Worm (Caenorhabditis elegans) whole organism, L1 larva: ENCODE results near the gene B0432.8.

Experiments used
- C04F5.9 ChIP-seq: sonication (generic microtip); optimal IDR thresholded peaks from 2 replicates; lab custom pipeline; 2016; ENCODE audit warnings: missing genetic modification characterization, missing compliant biosample characterization
- C34B4.2 ChIP-seq: sonication (generic microtip); optimal IDR thresholded peaks from 2 replicates; lab custom pipeline; 2017; ENCODE audit warnings: mild to moderate bottlenecking, missing genetic modification characterization, missing compliant biosample characterization
- F16B12.6 ChIP-seq: fragments of 150-350 bp; optimal IDR thresholded peaks from 2 replicates; lab custom pipeline; 2014; ENCODE audit warnings: missing biosample characterization, missing genetic modification characterization
- alr-1 ChIP-seq: fragments of 200-800 bp; sonication (Bioruptor generic); optimal IDR thresholded peaks from 2 replicates; lab custom pipeline; 2018; ENCODE audit warnings: borderline replicate concordance, mild to moderate bottlenecking, missing genetic modification characterization, missing compliant biosample characterization
- aly-2 ChIP-seq: fragments of 150-350 bp; optimal IDR thresholded peaks from 2 replicates; lab custom pipeline; 2014; ENCODE audit warnings: missing biosample characterization, missing genetic modification characterization
- ama-1 ChIP-seq: fragments of 150-350 bp; optimal IDR thresholded peaks from 2 replicates; lab custom pipeline; 2014
- blmp-1 ChIP-seq: fragments of 150-350 bp; optimal IDR thresholded peaks from 2 replicates; lab custom pipeline; 2014; ENCODE audit warnings: missing biosample characterization, missing genetic modification characterization
- ceh-8 ChIP-seq: fragments of 200-800 bp; sonication (Bioruptor generic); optimal IDR thresholded peaks from 2 replicates; lab custom pipeline; 2018; ENCODE audit warnings: mild to moderate bottlenecking, missing genetic modification characterization, moderate library complexity, missing compliant biosample characterization
- ceh-88 ChIP-seq: fragments of 200-800 bp; sonication (Bioruptor generic); IDR thresholded peaks from 2 replicates; pipeline ENCODE4 v1.3.6; 2022; ENCODE audit warnings: missing genetic modification characterization, missing compliant biosample characterization
- dpl-1 ChIP-seq, 3 experiments: fragments of 150-350 bp in 2 of 3; sonication (generic microtip) in 1 of 3; optimal IDR thresholded peaks; 2 replicates each; lab custom pipeline; 2014 to 2017; ENCODE audit warnings: missing biosample characterization in 3 of 3, missing genetic modification characterization in 3 of 3, missing genetic modification reagents in 3 of 3
- dsc-1 ChIP-seq: sonication (generic microtip); optimal IDR thresholded peaks from 2 replicates; lab custom pipeline; 2016; ENCODE audit warnings: mild to moderate bottlenecking, missing genetic modification characterization, missing compliant biosample characterization
- egl-27 ChIP-seq, 2 experiments: fragments of 150-350 bp in 1 of 2; sonication (generic microtip); optimal IDR thresholded peaks; 3 replicates each; lab custom pipeline; 2017 to 2018; ENCODE audit warnings: missing biosample characterization in 2 of 2, missing genetic modification characterization in 2 of 2, missing genetic modification reagents in 2 of 2
- ets-5 ChIP-seq: fragments of 200-800 bp; sonication (Bioruptor generic); IDR thresholded peaks from 2 replicates; pipeline ENCODE4 v1.3.6; 2022; ENCODE audit warnings: missing genetic modification characterization, missing compliant biosample characterization
- fkh-10 ChIP-seq: sonication (generic microtip); optimal IDR thresholded peaks from 2 replicates; lab custom pipeline; 2017; ENCODE audit warnings: missing biosample characterization, missing genetic modification reagents, missing genetic modification characterization
- fkh-4 ChIP-seq: sonication (generic microtip); optimal IDR thresholded peaks from 2 replicates; lab custom pipeline; 2016; ENCODE audit warnings: missing compliant biosample characterization, missing genetic modification characterization, borderline replicate concordance
- fkh-8 ChIP-seq: sonication (generic microtip); optimal IDR thresholded peaks from 2 replicates; lab custom pipeline; 2016; ENCODE audit warnings: mild to moderate bottlenecking, missing genetic modification characterization, missing compliant biosample characterization
- fos-1 ChIP-seq: fragments of 150-350 bp; optimal IDR thresholded peaks from 2 replicates; lab custom pipeline; 2014; ENCODE audit warnings: missing biosample characterization, missing genetic modification characterization
- grh-1 ChIP-seq: fragments of 200-800 bp; sonication (Bioruptor generic); IDR thresholded peaks from 2 replicates; pipeline ENCODE4 v1.3.6; 2022; ENCODE audit warnings: missing genetic modification reagents, missing genetic modification characterization, missing compliant biosample characterization
- irx-1 ChIP-seq: sonication (generic microtip); optimal IDR thresholded peaks from 2 replicates; lab custom pipeline; 2016; ENCODE audit warnings: missing genetic modification characterization, missing compliant biosample characterization
- jun-1 ChIP-seq: fragments of 150-350 bp; optimal IDR thresholded peaks from 2 replicates; lab custom pipeline; 2014; ENCODE audit warnings: missing biosample characterization, missing genetic modification reagents, missing genetic modification characterization
- lin-15B ChIP-seq: fragments of 150-350 bp; sonication (generic microtip); optimal IDR thresholded peaks from 3 replicates; lab custom pipeline; 2014; ENCODE audit warnings: missing biosample characterization, missing genetic modification characterization
- lir-3 ChIP-seq: sonication (generic microtip); optimal IDR thresholded peaks from 2 replicates; lab custom pipeline; 2016; ENCODE audit warnings: mild to moderate bottlenecking, missing genetic modification characterization, moderate library complexity, missing compliant biosample characterization; ENCODE audit not compliant: poor library complexity
- mab-9 ChIP-seq: fragments of 200-800 bp; sonication (Bioruptor generic); IDR thresholded peaks from 2 replicates; pipeline ENCODE4 v1.3.6; 2022; ENCODE audit warnings: missing genetic modification reagents, missing genetic modification characterization, missing compliant biosample characterization
- mep-1 ChIP-seq: fragments of 150-350 bp; optimal IDR thresholded peaks from 2 replicates; lab custom pipeline; 2014; ENCODE audit warnings: missing biosample characterization, missing genetic modification characterization
- nhr-20 ChIP-seq: sonication (generic microtip); optimal IDR thresholded peaks from 2 replicates; lab custom pipeline; 2016; ENCODE audit warnings: mild to moderate bottlenecking, missing genetic modification characterization, missing compliant biosample characterization
- nhr-237 ChIP-seq: fragments of 150-350 bp; optimal IDR thresholded peaks from 2 replicates; lab custom pipeline; 2014; ENCODE audit warnings: missing biosample characterization, missing genetic modification characterization
- nhr-28 ChIP-seq: fragments of 150-350 bp; optimal IDR thresholded peaks from 2 replicates; lab custom pipeline; 2014; ENCODE audit warnings: missing biosample characterization, missing genetic modification characterization
- nhr-47 ChIP-seq: sonication (generic microtip); optimal IDR thresholded peaks from 2 replicates; lab custom pipeline; 2016; ENCODE audit warnings: mild to moderate bottlenecking, missing genetic modification characterization, moderate library complexity, missing compliant biosample characterization
- nhr-84 ChIP-seq: sonication (generic microtip); optimal IDR thresholded peaks from 2 replicates; lab custom pipeline; 2017; ENCODE audit warnings: missing biosample characterization, missing genetic modification characterization
- nhr-85 ChIP-seq: sonication (generic microtip); peaks from one replicate; lab custom pipeline; 2016; ENCODE audit warnings: missing genetic modification characterization, inconsistent platforms, missing compliant biosample characterization
- pag-3 ChIP-seq: sonication (generic microtip); optimal IDR thresholded peaks from 2 replicates; lab custom pipeline; 2017; ENCODE audit warnings: missing genetic modification characterization, mild to moderate bottlenecking, missing compliant biosample characterization, antibody characterized with exemption, borderline replicate concordance; ENCODE audit not compliant: insufficient read depth
- pqm-1 ChIP-seq: sonication (generic microtip); optimal IDR thresholded peaks from 3 replicates; lab custom pipeline; 2017; ENCODE audit warnings: missing biosample characterization, missing genetic modification characterization
- rnt-1 ChIP-seq: sonication (generic microtip); optimal IDR thresholded peaks from 2 replicates; lab custom pipeline; 2016; ENCODE audit warnings: mild to moderate bottlenecking, missing genetic modification characterization, moderate library complexity, missing compliant biosample characterization
- sox-4 ChIP-seq: sonication (generic microtip); optimal IDR thresholded peaks from 2 replicates; lab custom pipeline; 2016; ENCODE audit warnings: missing genetic modification characterization, missing compliant biosample characterization
- swsn-7 ChIP-seq: sonication (generic microtip); optimal IDR thresholded peaks from 2 replicates; lab custom pipeline; 2016; ENCODE audit warnings: missing genetic modification characterization, missing compliant biosample characterization
- tbx-2 ChIP-seq: sonication (generic microtip); optimal IDR thresholded peaks from 2 replicates; lab custom pipeline; 2016; ENCODE audit warnings: missing genetic modification characterization, missing compliant biosample characterization
- unc-30 ChIP-seq: sonication (generic microtip); optimal IDR thresholded peaks from 2 replicates; lab custom pipeline; 2017; ENCODE audit warnings: missing biosample characterization, missing genetic modification characterization
- unc-98 ChIP-seq: fragments of 200-800 bp; sonication (Bioruptor generic); IDR thresholded peaks from 2 replicates; pipeline ENCODE4 v1.3.6; 2022; ENCODE audit warnings: missing genetic modification characterization, missing compliant biosample characterization
- vab-15 ChIP-seq: sonication (generic microtip); optimal IDR thresholded peaks from 2 replicates; lab custom pipeline; 2017; ENCODE audit warnings: missing genotype, mild to moderate bottlenecking, missing genetic modification characterization, missing compliant biosample characterization
- zag-1 ChIP-seq: fragments of 150-350 bp; optimal IDR thresholded peaks from 2 replicates; lab custom pipeline; 2014; ENCODE audit warnings: missing biosample characterization, missing genetic modification characterization
- zip-4 ChIP-seq: fragments of 200-800 bp; sonication (Bioruptor generic); optimal IDR thresholded peaks from 2 replicates; lab custom pipeline; 2018; ENCODE audit warnings: mild to moderate bottlenecking, missing genetic modification characterization, moderate library complexity, missing compliant biosample characterization
- ztf-11 ChIP-seq, 2 experiments: sonication (generic microtip); optimal IDR thresholded peaks; 2 replicates each; lab custom pipeline; 2016 to 2017; ENCODE audit warnings: missing genetic modification characterization in 2 of 2, missing biosample characterization in 1 of 2, missing compliant biosample characterization in 1 of 2
- ztf-4 ChIP-seq: fragments of 150-350 bp; optimal IDR thresholded peaks from 2 replicates; lab custom pipeline; 2014; ENCODE audit warnings: missing biosample characterization, missing genetic modification characterization

B0432.8 gene

ce11 chrII:264053-264452 is 14.5 kb downstream of the B0432.8 start, which contains the start of gene B0432.14:
Gene B0432.14 (plus strand): TSS chrII:264353.
- no peak for TF ChIP-seq nhr-28 (tag; lab: Kevin White, UChicago)
- TF ChIP-seq nhr-47 (tag; lab: Kevin White, UChicago), result no peak
- no peak for TF ChIP-seq ceh-88
- TF ChIP-seq F16B12.6 (tag; lab: Kevin White, UChicago), result no peak
- TF ChIP-seq fkh-8 (tag; lab: Kevin White, UChicago), result no peak
- TF ChIP-seq, all 84 proteins: peak for 0

- TF ChIP-seq lir-3 (tag; lab: Kevin White, UChicago) (no peak), jun-1 (tag; lab: Kevin White, UChicago) (no peak), C34B4.2 (no peak), pag-3 (tag; lab: Kevin White, UChicago) (no peak), nhr-47 (tag; lab: Kevin White, UChicago) (no peak)
These were observed 15.0 kb downstream of the B0432.8 start, which contains the start of gene scc-2 for ce11 chrII:263563-263962. Gene scc-2 (minus strand): TSS chrII:263663.

ce11 chrII:257519-257918 is 21.0 kb downstream of the B0432.8 start, which contains the start of gene cat-2:
Gene cat-2 (plus strand): TSS chrII:257819.
- no peak for TF ChIP-seq alr-1 (tag; lab: Kevin White, UChicago)
- no peak for TF ChIP-seq sox-4 (tag; lab: Kevin White, UChicago)
- no peak for TF ChIP-seq pqm-1 (tag; lab: Kevin White, UChicago)
- no peak for TF ChIP-seq ztf-4
- no peak for TF ChIP-seq nhr-47 (tag; lab: Kevin White, UChicago)
- TF ChIP-seq egl-27 (tag; optimal IDR thresholded peaks at IDR 0.05; lab: Kevin White, UChicago), result no peak
- no peak for TF ChIP-seq C34B4.2
- no peak for TF ChIP-seq nhr-84
- no peak for TF ChIP-seq lin-15B (tag; lab: Kevin White, UChicago)
- TF ChIP-seq tbx-2 (tag; lab: Kevin White, UChicago), result no peak
- TF ChIP-seq unc-98 (GFP tag; lab: Robert Waterston, UW), result no peak
- TF ChIP-seq unc-30, result no peak
- no peak for TF ChIP-seq pag-3 (tag; lab: Kevin White, UChicago)
- TF ChIP-seq lir-3 (tag; lab: Kevin White, UChicago), result no peak
- TF ChIP-seq ets-5 (GFP tag; lab: Robert Waterston, UW), result no peak
- TF ChIP-seq mep-1 (tag; lab: Kevin White, UChicago), result no peak
- TF ChIP-seq grh-1, result no peak
- no peak for TF ChIP-seq zag-1 (tag; lab: Kevin White, UChicago)

ce11 chrII:255124-255523 is 23.4 kb downstream of the B0432.8 start:
- TF ChIP-seq vab-15 (tag; lab: Kevin White, UChicago), result peak; percentile 93
- TF ChIP-seq alr-1 (tag; lab: Kevin White, UChicago), result no peak
- peak; percentile 97 for TF ChIP-seq tbx-2 (tag; lab: Kevin White, UChicago)
- peak; percentile 92 for TF ChIP-seq fos-1 (tag; lab: Kevin White, UChicago)
- TF ChIP-seq fkh-4 (tag; lab: Kevin White, UChicago), result peak; percentile 84
- peak; percentile 87 for TF ChIP-seq zip-4
- TF ChIP-seq dpl-1 (GFP tag; optimal IDR thresholded peaks at IDR 0.05; lab: Kevin White, UChicago), result peak; percentile 88 to 91 (median 91)
- TF ChIP-seq dsc-1 (tag; lab: Kevin White, UChicago), result peak; percentile 96
- TF ChIP-seq nhr-237, result peak; percentile 86
- TF ChIP-seq aly-2 (tag; lab: Kevin White, UChicago), result peak; percentile 69
- TF ChIP-seq unc-98 (GFP tag; lab: Robert Waterston, UW), result peak; percentile 65; the same call in 1 of the 2 replicates
- no peak for TF ChIP-seq ama-1 (lab: Kevin White, UChicago)
- TF ChIP-seq mep-1 (tag; lab: Kevin White, UChicago), result peak; percentile 97
- peak; percentile 94 for TF ChIP-seq pqm-1 (tag; lab: Kevin White, UChicago)
- TF ChIP-seq nhr-85 (tag; lab: Kevin White, UChicago), result peak; percentile 97
- peak; percentile 99 for TF ChIP-seq lin-15B (tag; lab: Kevin White, UChicago)
- peak; percentile 60 to 69 for TF ChIP-seq egl-27 (tag; optimal IDR thresholded peaks at IDR 0.05; lab: Kevin White, UChicago)
- TF ChIP-seq ceh-8 (GFP tag; lab: Kevin White, UChicago), result peak; percentile 94
- TF ChIP-seq nhr-20 (tag; lab: Kevin White, UChicago), result peak; percentile 97
- TF ChIP-seq blmp-1 (tag; lab: Kevin White, UChicago), result peak; percentile 75
- TF ChIP-seq irx-1 (tag; lab: Kevin White, UChicago), result peak; percentile 94
- peak; percentile 90 for TF ChIP-seq ceh-88
- TF ChIP-seq C04F5.9 (tag; lab: Kevin White, UChicago), result peak; percentile 88
- TF ChIP-seq lir-3 (tag; lab: Kevin White, UChicago), result peak; percentile 91
- peak; percentile 62 for TF ChIP-seq zag-1 (tag; lab: Kevin White, UChicago)
- peak; percentile 97 for TF ChIP-seq swsn-7 (tag; lab: Kevin White, UChicago)
- TF ChIP-seq mab-9 (GFP tag; lab: Robert Waterston, UW), result peak; percentile 90
- peak; percentile 48 to 93 for TF ChIP-seq ztf-11 (tag; optimal IDR thresholded peaks at IDR 0.05; lab: Kevin White, UChicago)
- peak; percentile 98 for TF ChIP-seq rnt-1 (tag; lab: Kevin White, UChicago)
- peak; percentile 95 for TF ChIP-seq fkh-8 (tag; lab: Kevin White, UChicago)
- TF ChIP-seq fkh-10, result peak; percentile 95
- no peak for TF ChIP-seq pag-3 (tag; lab: Kevin White, UChicago)
